Fruit fly (Drosophila melanogaster): ENCODE results near the gene CG32808.

dm6 chrX:1467382-1467592 lies 2.3 kb downstream of the CG32808 start, which contains the start of gene CG14778:
- no peak for TF ChIP-seq TFAM (GFP tag; optimal IDR thresholded peaks at IDR 0.05)
- TF ChIP-seq CG11085 (GFP tag; IDR thresholded peaks at IDR 0.05) = no peak
- no peak for TF ChIP-seq CG3065 (GFP tag; optimal IDR thresholded peaks at IDR 0.05)
- TF ChIP-seq jumu (GFP tag; optimal IDR thresholded peaks at IDR 0.05) = no peak
- TF ChIP-seq peb (GFP tag; IDR thresholded peaks at IDR 0.05) = no peak
- no peak for TF ChIP-seq bab2 (GFP tag; optimal IDR thresholded peaks at IDR 0.05)
- no peak for TF ChIP-seq CG8359 (GFP tag; optimal IDR thresholded peaks at IDR 0.05; ENCODE audit: borderline replicate concordance)
